Worm (Caenorhabditis elegans) whole organism, late embryonic: ENCODE measurements around the gene fbxb-96.

Experiments used
- K02D7.2 ChIP-seq: sonication (generic microtip); optimal IDR thresholded peaks from 2 replicates; lab custom pipeline; 2017; ENCODE audit warnings: mild to moderate bottlenecking, missing genetic modification characterization, missing compliant biosample characterization
- K09A11.1 ChIP-seq: sonication (generic microtip); optimal IDR thresholded peaks from 2 replicates; lab custom pipeline; 2017; ENCODE audit warnings: antibody characterized with exemption, mild to moderate bottlenecking, missing genetic modification characterization, missing compliant biosample characterization; ENCODE audit not compliant: insufficient read depth
- ama-1 ChIP-seq: fragments of 150-350 bp; optimal IDR thresholded peaks from 2 replicates; lab custom pipeline; 2014
- ceh-2 ChIP-seq: sonication (generic microtip); optimal IDR thresholded peaks from 2 replicates; lab custom pipeline; 2016; ENCODE audit warnings: missing genotype, missing genetic modification characterization, missing compliant biosample characterization
- dmd-4 ChIP-seq: sonication (generic microtip); optimal IDR thresholded peaks from 2 replicates; lab custom pipeline; 2016; ENCODE audit warnings: borderline replicate concordance, missing genetic modification characterization, missing compliant biosample characterization
- dve-1 ChIP-seq: sonication (generic microtip); optimal IDR thresholded peaks from 2 replicates; lab custom pipeline; 2017; ENCODE audit warnings: antibody characterized with exemption, mild to moderate bottlenecking, missing genetic modification characterization, missing compliant biosample characterization
- elt-2 ChIP-seq: sonication (generic microtip); optimal IDR thresholded peaks from 2 replicates; lab custom pipeline; 2016; ENCODE audit warnings: missing genetic modification reagents, missing genetic modification characterization, missing compliant biosample characterization
- elt-4 ChIP-seq: sonication (generic microtip); optimal IDR thresholded peaks from 2 replicates; lab custom pipeline; 2016; ENCODE audit warnings: missing genetic modification characterization, missing compliant biosample characterization
- eyg-1 ChIP-seq: sonication (generic microtip); optimal IDR thresholded peaks from 2 replicates; lab custom pipeline; 2016; ENCODE audit warnings: missing genotype, missing genetic modification characterization, missing compliant biosample characterization
- hlh-15 ChIP-seq: sonication (generic microtip); optimal IDR thresholded peaks from 2 replicates; lab custom pipeline; 2016; ENCODE audit warnings: missing genetic modification characterization, missing compliant biosample characterization
- hlh-8 ChIP-seq: sonication (generic microtip); optimal IDR thresholded peaks from 2 replicates; lab custom pipeline; 2016; ENCODE audit warnings: missing genotype, missing genetic modification characterization, missing compliant biosample characterization
- lim-6 ChIP-seq: sonication (generic microtip); optimal IDR thresholded peaks from 2 replicates; lab custom pipeline; 2016; ENCODE audit warnings: missing genetic modification characterization, missing compliant biosample characterization
- lin-11 ChIP-seq: fragments of 200-800 bp; sonication (Bioruptor generic); optimal IDR thresholded peaks from 2 replicates; lab custom pipeline; 2018; ENCODE audit warnings: mild to moderate bottlenecking, missing genetic modification characterization, missing compliant biosample characterization
- madf-2 ChIP-seq: sonication (generic microtip); optimal IDR thresholded peaks from 2 replicates; lab custom pipeline; 2017; ENCODE audit warnings: missing genetic modification characterization, missing compliant biosample characterization
- mec-3 ChIP-seq: sonication (generic microtip); optimal IDR thresholded peaks from 2 replicates; lab custom pipeline; 2016; ENCODE audit warnings: borderline replicate concordance, missing genetic modification characterization, missing compliant biosample characterization
- nhr-11 ChIP-seq: fragments of 150-350 bp; optimal IDR thresholded peaks from 2 replicates; lab custom pipeline; 2014; ENCODE audit warnings: missing biosample characterization, missing genetic modification characterization
- pag-3 ChIP-seq: sonication (generic microtip); optimal IDR thresholded peaks from 2 replicates; lab custom pipeline; 2016; ENCODE audit warnings: missing compliant biosample characterization, missing genetic modification characterization, borderline replicate concordance
- pax-1 ChIP-seq: fragments of 150-350 bp; optimal IDR thresholded peaks from 2 replicates; lab custom pipeline; 2014; ENCODE audit warnings: missing biosample characterization, missing genetic modification characterization
- pha-2 ChIP-seq: sonication (generic microtip); optimal IDR thresholded peaks from 2 replicates; lab custom pipeline; 2017; ENCODE audit warnings: mild to moderate bottlenecking, missing genetic modification characterization, missing compliant biosample characterization
- pha-4 ChIP-seq: fragments of 150-350 bp; optimal IDR thresholded peaks from 2 replicates; lab custom pipeline; 2018; ENCODE audit warnings: missing biosample characterization, missing genetic modification reagents, missing genetic modification characterization
- pros-1 ChIP-seq: fragments of 150-350 bp; optimal IDR thresholded peaks from 2 replicates; lab custom pipeline; 2014; ENCODE audit warnings: missing biosample characterization, missing genetic modification reagents, missing genetic modification characterization
- ref-2 ChIP-seq: sonication (generic microtip); optimal IDR thresholded peaks from 2 replicates; lab custom pipeline; 2016; ENCODE audit warnings: missing genetic modification characterization, missing compliant biosample characterization
- sox-4 ChIP-seq: sonication (generic microtip); optimal IDR thresholded peaks from 2 replicates; lab custom pipeline; 2017; ENCODE audit warnings: mild to moderate bottlenecking, missing genetic modification characterization, inconsistent platforms, missing compliant biosample characterization
- ttx-3 ChIP-seq: sonication (generic microtip); optimal IDR thresholded peaks from 2 replicates; lab custom pipeline; 2016; ENCODE audit warnings: missing genetic modification reagents, missing genetic modification characterization, missing compliant biosample characterization
- unc-3 ChIP-seq, 2 experiments: fragments of 200-800 bp in 1 of 2; sonication (Bioruptor generic) in 1 of 2; sonication (generic microtip) in 1 of 2; conservative IDR thresholded peaks in 1 of 2; optimal IDR thresholded peaks in 1 of 2; 2 replicates each; pipeline versions ENCODE4 v1.3.6 to Lab custom; 2016 to 2022; ENCODE audit warnings: missing compliant biosample characterization in 2 of 2, missing genetic modification characterization in 2 of 2, missing genetic modification reagents in 1 of 2
- unc-42 ChIP-seq: sonication (generic microtip); optimal IDR thresholded peaks from 2 replicates; lab custom pipeline; 2016; ENCODE audit warnings: missing genotype, missing genetic modification characterization, missing compliant biosample characterization
- unc-55 ChIP-seq: sonication (generic microtip); optimal IDR thresholded peaks from 2 replicates; lab custom pipeline; 2017; ENCODE audit warnings: missing biosample characterization, missing genetic modification reagents, missing genetic modification characterization
- ztf-16 ChIP-seq: sonication (generic microtip); optimal IDR thresholded peaks from 2 replicates; lab custom pipeline; 2017; ENCODE audit warnings: missing genetic modification characterization, missing compliant biosample characterization

The fbxb-96 gene

ce11 chrII:1878663-1879062 is 28.5 kb upstream of the fbxb-96 start, which contains the start of gene math-16:
Gene math-16 (minus strand): TSS chrII:1878763.
- no peak for TF ChIP-seq pha-2 (tag; lab: Kevin White, UChicago)
- no peak for TF ChIP-seq unc-42 (tag; lab: Kevin White, UChicago)
- no peak for TF ChIP-seq pag-3 (tag; lab: Kevin White, UChicago)
- no peak for TF ChIP-seq hlh-15 (tag; lab: Kevin White, UChicago)
- TF ChIP-seq dve-1 (tag; lab: Kevin White, UChicago), result no peak
- TF ChIP-seq ref-2 (tag; lab: Kevin White, UChicago), result no peak
- TF ChIP-seq ttx-3 (tag; lab: Kevin White, UChicago), result no peak
- TF ChIP-seq ama-1 (lab: Kevin White, UChicago), result no peak
- no peak for TF ChIP-seq hlh-8
- no peak for TF ChIP-seq lim-6 (tag; lab: Kevin White, UChicago)
- TF ChIP-seq lin-11 (tag; lab: Kevin White, UChicago), result no peak
- TF ChIP-seq pha-4, result no peak

- TF ChIP-seq unc-55 (GFP tag; lab: Kevin White, UChicago), result no peak
- no peak for TF ChIP-seq unc-3 (GFP tag; conservative IDR thresholded peaks at IDR 0.05; lab: Robert Waterston, UW)
- TF ChIP-seq unc-3 (tag; optimal IDR thresholded peaks at IDR 0.05; lab: Kevin White, UChicago), result no peak
- no peak for TF ChIP-seq ztf-16 (tag; lab: Kevin White, UChicago)
These were observed 25.5 kb upstream of the fbxb-96 start, which contains the start of gene math-13 for ce11 chrII:1875658-1876057. Gene math-13 (plus strand): TSS chrII:1875958.

ce11 chrII:1870875-1871592 is 20.8 kb upstream of the fbxb-96 start, which contains the start of gene math-10:
Gene math-10 (plus strand): TSS chrII:1871542.
- no peak for TF ChIP-seq pros-1 (tag; lab: Kevin White, UChicago)

- TF ChIP-seq ceh-2 (tag; lab: Kevin White, UChicago), result no peak
- no peak for TF ChIP-seq eyg-1 (tag; lab: Kevin White, UChicago)
- no peak for TF ChIP-seq K02D7.2 (tag; lab: Kevin White, UChicago)
- no peak for TF ChIP-seq K09A11.1 (tag; lab: Kevin White, UChicago)
- no peak for TF ChIP-seq sox-4 (tag; lab: Kevin White, UChicago)
- no peak for TF ChIP-seq ttx-3 (tag; lab: Kevin White, UChicago)
- TF ChIP-seq, all 69 proteins: peak for 0
These were observed 18.9 kb upstream of the fbxb-96 start, which contains the start of gene math-14 for ce11 chrII:1869120-1869519. Gene math-14 (plus strand): TSS chrII:1869420.

ce11 chrII:1865683-1866431 is 15.7 kb upstream of the fbxb-96 start, which contains the start of gene math-15:
Gene math-15 (plus strand): TSS chrII:1866381.
- TF ChIP-seq dmd-4 (no peak), elt-2 (tag; lab: Kevin White, UChicago) (peak; percentile 27), lim-6 (tag; lab: Kevin White, UChicago) (no peak)

ce11 chrII:1864278-1864677 is 14.1 kb upstream of the fbxb-96 start, which contains the start of gene C16C4.17:
Gene C16C4.17 (plus strand): TSS chrII:1864578.
- no peak for TF ChIP-seq K02D7.2 (tag; lab: Kevin White, UChicago)
- no peak for TF ChIP-seq pha-2 (tag; lab: Kevin White, UChicago)
- TF ChIP-seq madf-2 (tag; lab: Kevin White, UChicago), result no peak
- no peak for TF ChIP-seq mec-3 (tag; lab: Kevin White, UChicago)
- TF ChIP-seq elt-4 (tag; lab: Kevin White, UChicago), result no peak
- TF ChIP-seq pax-1 (tag; lab: Kevin White, UChicago), result no peak
- TF ChIP-seq pag-3 (tag; lab: Kevin White, UChicago), result no peak
- no peak for TF ChIP-seq nhr-11
- TF ChIP-seq, all 69 proteins: peak for 0
